Worm (Caenorhabditis elegans): ENCODE measurements around the gene F56A8.9.

The F56A8.9 gene

DNA sequence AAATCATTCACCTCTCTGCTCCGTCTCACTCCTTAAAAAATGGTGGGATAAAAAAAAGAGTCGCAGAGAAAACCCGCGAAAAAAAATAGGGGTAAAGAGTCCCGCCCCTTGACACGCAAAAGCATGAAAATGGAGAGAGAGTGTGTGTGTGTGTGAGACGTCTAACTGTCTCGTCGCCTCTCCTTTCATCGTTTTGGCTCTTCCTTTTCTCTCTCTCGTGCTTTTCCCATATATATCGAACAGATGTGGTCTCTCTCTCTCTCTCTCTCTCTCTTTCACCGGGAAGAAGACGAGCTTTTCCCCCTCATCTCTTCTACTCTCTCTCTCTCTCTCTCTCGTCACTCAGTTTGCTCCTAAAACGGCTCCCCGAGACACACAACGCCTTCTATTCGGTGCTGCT is 21.3 kb downstream of the F56A8.9 start (continued):
- TF ChIP-seq elt-1 (tag; optimal IDR thresholded peaks at IDR 0.05), result peak; percentile 21
- no peak for TF ChIP-seq ztf-11 (tag; optimal IDR thresholded peaks at IDR 0.05)
- TF ChIP-seq mml-1 (tag; optimal IDR thresholded peaks at IDR 0.05), result no peak
- TF ChIP-seq ceh-82 (tag; optimal IDR thresholded peaks at IDR 0.05), result no peak
- no peak for TF ChIP-seq egl-27 (tag; optimal IDR thresholded peaks at IDR 0.05)
- peak; percentile 69 for TF ChIP-seq skn-1 (tag; optimal IDR thresholded peaks at IDR 0.05)
- TF ChIP-seq lin-39 (tag; optimal IDR thresholded peaks at IDR 0.05), result peak; percentile 90
- TF ChIP-seq nhr-12 (tag; optimal IDR thresholded peaks at IDR 0.05), result no peak
- peak; percentile 58 for TF ChIP-seq lsy-12 (tag; optimal IDR thresholded peaks at IDR 0.05)

DNA sequence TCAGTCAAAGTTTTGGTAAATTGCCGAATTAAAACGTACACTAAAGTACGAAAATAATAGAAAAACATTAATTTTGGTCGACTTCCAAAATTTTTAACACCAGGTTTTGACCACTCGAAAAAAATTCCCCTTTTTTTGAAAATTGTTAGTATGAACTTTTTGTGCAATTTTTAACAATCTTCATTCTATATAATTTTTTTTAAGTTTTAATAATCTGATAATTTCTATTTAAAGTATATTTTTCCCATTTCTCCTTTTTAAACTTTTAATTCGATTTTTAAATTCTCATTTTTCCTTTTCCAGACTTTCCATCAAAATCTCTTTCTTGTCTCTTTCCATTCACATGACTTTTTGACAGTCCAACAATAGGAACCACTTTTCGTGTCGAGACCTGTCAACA is 22.5 kb downstream of the F56A8.9 start, which contains the start of gene unc-64:
unc-64 (plus strand) TSS at position 301 of the 400 bp plus-strand sequence.
- no peak for TF ChIP-seq daf-12 (tag; optimal IDR thresholded peaks at IDR 0.05)
- no peak for TF ChIP-seq zag-1 (tag; optimal IDR thresholded peaks at IDR 0.05)
- no peak for TF ChIP-seq snpc-4 (tag; optimal IDR thresholded peaks at IDR 0.05)
- no peak for TF ChIP-seq nfya-1 (tag; optimal IDR thresholded peaks at IDR 0.05; ENCODE audit: insufficient read depth)
- no peak for TF ChIP-seq jun-1 (tag; optimal IDR thresholded peaks at IDR 0.05)
- no peak for TF ChIP-seq lin-39 (tag; optimal IDR thresholded peaks at IDR 0.05)
- TF ChIP-seq fkh-10 (GFP tag; optimal IDR thresholded peaks at IDR 0.05), result no peak
- no peak for TF ChIP-seq sea-2 (GFP tag; optimal IDR thresholded peaks at IDR 0.05)
- no peak for TF ChIP-seq aly-2 (tag; optimal IDR thresholded peaks at IDR 0.05)
- no peak for TF ChIP-seq nhr-12 (tag; optimal IDR thresholded peaks at IDR 0.05)
- TF ChIP-seq pha-4 (tag; optimal IDR thresholded peaks at IDR 0.05), result no peak
- no peak for TF ChIP-seq ama-1 (optimal IDR thresholded peaks at IDR 0.05)
- TF ChIP-seq nhr-11 (tag; optimal IDR thresholded peaks at IDR 0.05), result no peak
- no peak for TF ChIP-seq ZK546.5 (tag; optimal IDR thresholded peaks at IDR 0.05)
- TF ChIP-seq ceh-28 (tag; optimal IDR thresholded peaks at IDR 0.05), result no peak
- no peak for TF ChIP-seq egl-27 (tag; optimal IDR thresholded peaks at IDR 0.05)
- TF ChIP-seq mml-1 (tag; optimal IDR thresholded peaks at IDR 0.05), result no peak
- TF ChIP-seq egl-5 (tag; optimal IDR thresholded peaks at IDR 0.05), result no peak

ce11 chrIII:13277881-13278500 is 23.5 kb downstream of the F56A8.9 start:
- TF ChIP-seq nhr-76 (tag; optimal IDR thresholded peaks at IDR 0.05) (no peak), nfya-1 (tag; optimal IDR thresholded peaks at IDR 0.05; ENCODE audit: insufficient read depth) (peak; percentile 39), fkh-10 (GFP tag; optimal IDR thresholded peaks at IDR 0.05) (peak; percentile 9)

DNA sequence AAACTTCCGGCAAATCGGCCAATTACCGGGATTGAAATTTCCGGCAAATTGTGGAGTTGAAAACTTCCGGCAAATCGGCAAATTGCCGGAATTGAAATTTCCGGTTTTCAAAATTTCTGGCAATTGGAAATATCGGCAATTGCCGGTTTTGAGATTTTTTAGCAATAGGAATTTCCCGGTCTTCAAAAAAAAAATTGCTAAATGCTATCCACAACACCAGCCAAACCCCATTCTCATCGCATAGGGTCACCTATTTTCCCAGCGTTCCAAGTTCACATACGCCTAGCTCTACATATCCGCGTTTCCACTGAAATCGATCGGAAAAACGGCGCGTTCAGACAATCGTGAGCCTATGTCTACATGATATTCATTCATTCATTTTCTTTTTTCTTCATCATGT is 30.9 kb downstream of the F56A8.9 start, which contains the start of gene F56A8.8:
F56A8.8 (plus strand) TSS at position 301 of the 400 bp plus-strand sequence.
- no peak for TF ChIP-seq ceh-82 (tag; optimal IDR thresholded peaks at IDR 0.05)
- TF ChIP-seq ztf-4 (tag; optimal IDR thresholded peaks at IDR 0.05), result no peak
- no peak for TF ChIP-seq nhr-23 (tag; optimal IDR thresholded peaks at IDR 0.05)
- no peak for TF ChIP-seq ztf-11 (tag; optimal IDR thresholded peaks at IDR 0.05)

- TF ChIP-seq ceh-28 (tag; optimal IDR thresholded peaks at IDR 0.05) (peak; percentile 10), elt-2 (tag; optimal IDR thresholded peaks at IDR 0.05) (peak; percentile 11), lin-39 (tag; optimal IDR thresholded peaks at IDR 0.05) (peak; percentile 5)
Observed at ce11 chrIII:13292971-13293514, 38.6 kb downstream of the F56A8.9 start, which contains the start of gene set-25. TSS of gene set-25 (minus strand) at chrIII:13293090.

- TF ChIP-seq nhr-23 (tag; optimal IDR thresholded peaks at IDR 0.05) (peak; percentile 59), lin-15B (tag; optimal IDR thresholded peaks at IDR 0.05) (peak; percentile 89), pha-4 (tag; optimal IDR thresholded peaks at IDR 0.05) (peak; percentile 68), elt-2 (tag; optimal IDR thresholded peaks at IDR 0.05) (peak; percentile 19), snpc-4 (tag; optimal IDR thresholded peaks at IDR 0.05) (peak; percentile 16)
Observed at ce11 chrIII:13296289-13296874, 41.9 kb downstream of the F56A8.9 start, which contains the start of gene npp-18. TSS of gene npp-18 (plus strand) at chrIII:13296853.

Data from whole organism, L3 larva.